Fruit fly (Drosophila melanogaster): ENCODE results near the gene ttm2.

Gene ttm2

dm6 chr3L:324486-324885, 49.5 kb downstream of the ttm2 start, which contains the start of gene CG32344 (continued):
- no peak for TF ChIP-seq so (GFP tag; IDR thresholded peaks at IDR 0.05)
- TF ChIP-seq crol (GFP tag; IDR thresholded peaks at IDR 0.05) = no peak
- TF ChIP-seq CG9437 (GFP tag; optimal IDR thresholded peaks at IDR 0.05) = no peak
- no peak for TF ChIP-seq CG9876 (GFP tag; optimal IDR thresholded peaks at IDR 0.05)
- no peak for TF ChIP-seq pros (GFP tag; optimal IDR thresholded peaks at IDR 0.05)
- TF ChIP-seq CG12299 (tag; optimal IDR thresholded peaks at IDR 0.05) = no peak
- 0 out of 3 replicates have a peak, but pooled peaks have one; percentile 39 for TF ChIP-seq CG2199 (GFP tag; IDR thresholded peaks at IDR 0.05)
- TF ChIP-seq ash1 (GFP tag; optimal IDR thresholded peaks at IDR 0.05) = no peak
- TF ChIP-seq p53 (GFP tag; optimal IDR thresholded peaks at IDR 0.05) = no peak
- no peak for TF ChIP-seq Taf1 (GFP tag; IDR thresholded peaks at IDR 0.05)
- peak; percentile 90 for TF ChIP-seq Dp (GFP tag; optimal IDR thresholded peaks at IDR 0.05)
- peak; percentile 70 for TF ChIP-seq CG6791 (GFP tag; IDR thresholded peaks at IDR 0.05; ENCODE audit: partially characterized antibody)
- no peak for TF ChIP-seq CG1024 (GFP tag; IDR thresholded peaks at IDR 0.05)
- no peak for TF ChIP-seq CG4820 (GFP tag; optimal IDR thresholded peaks at IDR 0.05)
- TF ChIP-seq CG14860 (GFP tag; IDR thresholded peaks at IDR 0.05; ENCODE audit: partially characterized antibody) = peak; percentile 59
- TF ChIP-seq CG10565 (GFP tag; optimal IDR thresholded peaks at IDR 0.05) = no peak
- no peak for TF ChIP-seq CG11085 (GFP tag; IDR thresholded peaks at IDR 0.05)
- peak; percentile 41 for TF ChIP-seq lbe (GFP tag; optimal IDR thresholded peaks at IDR 0.05)
- peak; percentile 21 for TF ChIP-seq her (GFP tag; optimal IDR thresholded peaks at IDR 0.05)
- peak; percentile 17 for TF ChIP-seq Nf-YC (tag; optimal IDR thresholded peaks at IDR 0.05)
- no peak for TF ChIP-seq sr (GFP tag; IDR thresholded peaks at IDR 0.05)
- TF ChIP-seq ewg (GFP tag; optimal IDR thresholded peaks at IDR 0.05) = no peak
- no peak for TF ChIP-seq Fer1 (GFP tag; optimal IDR thresholded peaks at IDR 0.05)
- TF ChIP-seq stwl (tag; optimal IDR thresholded peaks at IDR 0.05) = peak; percentile 81
- TF ChIP-seq btn (GFP tag; optimal IDR thresholded peaks at IDR 0.05) = no peak
- no peak for TF ChIP-seq Oli (tag; optimal IDR thresholded peaks at IDR 0.05)
- no peak for TF ChIP-seq ci (GFP tag; IDR thresholded peaks at IDR 0.05)
- no peak for TF ChIP-seq Dip3 (GFP tag; optimal IDR thresholded peaks at IDR 0.05)
- TF ChIP-seq Deaf1 (tag; optimal IDR thresholded peaks at IDR 0.05) = no peak
- no peak for TF ChIP-seq CG11695 (GFP tag; IDR thresholded peaks at IDR 0.05)
- peak; percentile 41 for TF ChIP-seq CG9797 (GFP tag; optimal IDR thresholded peaks at IDR 0.05)
- TF ChIP-seq CG2678 (tag; optimal IDR thresholded peaks at IDR 0.05) = no peak
- no peak for TF ChIP-seq Doc2 (GFP tag; IDR thresholded peaks at IDR 0.05)
- peak; percentile 72 for TF ChIP-seq sna (GFP tag; IDR thresholded peaks at IDR 0.05; ENCODE audit: partially characterized antibody)
- no peak for TF ChIP-seq cas (GFP tag; IDR thresholded peaks at IDR 0.05)
- no peak for TF ChIP-seq pum (GFP tag; optimal IDR thresholded peaks at IDR 0.05)
- no peak for TF ChIP-seq Aef1 (GFP tag; IDR thresholded peaks at IDR 0.05)
- no peak for TF ChIP-seq Hr39 (optimal IDR thresholded peaks at IDR 0.05)
- TF ChIP-seq CG8765 (GFP tag; IDR thresholded peaks at IDR 0.05) = no peak
- no peak for TF ChIP-seq br (optimal IDR thresholded peaks at IDR 0.05)
- no peak for TF ChIP-seq Camta (GFP tag; optimal IDR thresholded peaks at IDR 0.05)
- TF ChIP-seq Chrac-16 (GFP tag; optimal IDR thresholded peaks at IDR 0.05) = no peak
- no peak for TF ChIP-seq az2 (GFP tag; optimal IDR thresholded peaks at IDR 0.05)
- TF ChIP-seq Atf3 (GFP tag; optimal IDR thresholded peaks at IDR 0.05) = no peak
- no peak for TF ChIP-seq Mrtf (GFP tag; IDR thresholded peaks at IDR 0.05)
- TF ChIP-seq Spps (tag; optimal IDR thresholded peaks at IDR 0.05) = no peak
- TF ChIP-seq Hr78 (GFP tag; optimal IDR thresholded peaks at IDR 0.05) = no peak
- no peak for TF ChIP-seq CG11456 (GFP tag; IDR thresholded peaks at IDR 0.05)
- TF ChIP-seq CG7357 (GFP tag; IDR thresholded peaks at IDR 0.05) = no peak
- no peak for TF ChIP-seq ara (GFP tag; IDR thresholded peaks at IDR 0.05)
- no peak for TF ChIP-seq al (GFP tag; IDR thresholded peaks at IDR 0.05)
- TF ChIP-seq peb (GFP tag; IDR thresholded peaks at IDR 0.05) = no peak
- no peak for TF ChIP-seq emc (GFP tag; optimal IDR thresholded peaks at IDR 0.05)
- no peak for TF ChIP-seq aop (GFP tag; IDR thresholded peaks at IDR 0.05)
